Worm (Caenorhabditis elegans) whole organism, L1 larva: ENCODE measurements around the gene oac-30.

Experiments used
- Y116A8C.19 ChIP-seq: sonication (generic microtip); optimal IDR thresholded peaks from 2 replicates; lab custom pipeline; 2016; ENCODE audit warnings: missing compliant biosample characterization, missing genetic modification characterization, borderline replicate concordance
- ces-1 ChIP-seq: fragments of 150-350 bp; optimal IDR thresholded peaks from 2 replicates; lab custom pipeline; 2014; ENCODE audit warnings: missing biosample characterization, missing genetic modification reagents, missing genetic modification characterization
- elt-2 ChIP-seq: sonication (generic microtip); optimal IDR thresholded peaks from 2 replicates; lab custom pipeline; 2016; ENCODE audit warnings: missing genetic modification characterization, mild to moderate bottlenecking, inconsistent platforms, missing compliant biosample characterization, missing genetic modification reagents
- fkh-10 ChIP-seq: sonication (generic microtip); optimal IDR thresholded peaks from 2 replicates; lab custom pipeline; 2017; ENCODE audit warnings: missing biosample characterization, missing genetic modification reagents, missing genetic modification characterization
- fkh-4 ChIP-seq: sonication (generic microtip); optimal IDR thresholded peaks from 2 replicates; lab custom pipeline; 2016; ENCODE audit warnings: missing compliant biosample characterization, missing genetic modification characterization, borderline replicate concordance
- fos-1 ChIP-seq: fragments of 150-350 bp; optimal IDR thresholded peaks from 2 replicates; lab custom pipeline; 2014; ENCODE audit warnings: missing biosample characterization, missing genetic modification characterization
- hlh-17 ChIP-seq: fragments of 200-800 bp; sonication (Bioruptor generic); optimal IDR thresholded peaks from 2 replicates; lab custom pipeline; 2018; ENCODE audit warnings: missing genetic modification characterization, mild to moderate bottlenecking, missing compliant biosample characterization, moderate library complexity, borderline replicate concordance
- isw-1 ChIP-seq: fragments of 200-800 bp; sonication (Bioruptor generic); IDR thresholded peaks from 2 replicates; pipeline ENCODE4 v1.3.6; 2022; ENCODE audit warnings: missing genetic modification characterization, missing compliant biosample characterization
- lin-13 ChIP-seq: fragments of 150-350 bp; optimal IDR thresholded peaks from 2 replicates; lab custom pipeline; 2014; ENCODE audit warnings: missing biosample characterization, missing genetic modification reagents, missing genetic modification characterization
- mef-2 ChIP-seq: fragments of 150-350 bp; optimal IDR thresholded peaks from 2 replicates; lab custom pipeline; 2014; ENCODE audit warnings: missing biosample characterization, missing genetic modification characterization
- nhr-28 ChIP-seq: fragments of 150-350 bp; optimal IDR thresholded peaks from 2 replicates; lab custom pipeline; 2014; ENCODE audit warnings: missing biosample characterization, missing genetic modification characterization
- nhr-76 ChIP-seq: sonication (generic microtip); optimal IDR thresholded peaks from 2 replicates; lab custom pipeline; 2017; ENCODE audit warnings: missing biosample characterization, missing genetic modification characterization
- snpc-4 ChIP-seq: fragments of 150-350 bp; optimal IDR thresholded peaks from 2 replicates; lab custom pipeline; 2014; ENCODE audit warnings: missing biosample characterization, missing genetic modification characterization
- sup-37 ChIP-seq: fragments of 200-800 bp; sonication (Bioruptor generic); optimal IDR thresholded peaks from 2 replicates; lab custom pipeline; 2018; ENCODE audit warnings: mild to moderate bottlenecking, missing genetic modification characterization, missing compliant biosample characterization

ce11 chrII:1306036-1306435 lies 39.3 kb upstream of the oac-30 start, which contains the start of gene emc-2:
- TF ChIP-seq fos-1 (tag; lab: Kevin White, UChicago) (no peak), Y116A8C.19 (tag; lab: Kevin White, UChicago) (no peak), nhr-76 (no peak), nhr-28 (tag; lab: Kevin White, UChicago) (no peak), isw-1 (GFP tag; lab: Robert Waterston, UW) (no peak), elt-2 (tag; lab: Kevin White, UChicago) (no peak), snpc-4 (tag; lab: Kevin White, UChicago) (no peak), hlh-17 (GFP tag; lab: Kevin White, UChicago) (no peak), mef-2 (tag; lab: Kevin White, UChicago) (no peak), lin-13 (GFP tag; lab: Kevin White, UChicago) (no peak), sup-37 (GFP tag; lab: Kevin White, UChicago) (no peak), fkh-10 (GFP tag; lab: Kevin White, UChicago) (no peak), ces-1 (GFP tag; lab: Kevin White, UChicago) (no peak), fkh-4 (tag; lab: Kevin White, UChicago) (no peak)
